Fruit fly (Drosophila melanogaster) whole organism, embryonic: ENCODE results near the gene lute.

Experiments used
- Blimp-1 ChIP-seq: fragments of 200-800 bp; sonication (Bioruptor generic); optimal IDR thresholded peaks from 3 replicates; lab custom pipeline; 2018; ENCODE audit warnings: missing biosample characterization, missing genetic modification characterization, mild to moderate bottlenecking, moderate library complexity, missing genetic modification reagents
- CG1024 ChIP-seq: fragments of 200-800 bp; sonication (Bioruptor generic); IDR thresholded peaks from 2 replicates; pipeline ENCODE4 v1.3.6; 2022; ENCODE audit warnings: missing biosample characterization, missing genetic modification characterization
- CG11504 ChIP-seq: fragments of 200-800 bp; sonication (Bioruptor generic); optimal IDR thresholded peaks from 3 replicates; lab custom pipeline; 2019; ENCODE audit warnings: missing biosample characterization, mild to moderate bottlenecking, missing genetic modification characterization, moderate library complexity
- CG11560 ChIP-seq: fragments of 200-800 bp; sonication (Bioruptor generic); IDR thresholded peaks from 3 replicates; pipeline ENCODE4 v1.3.6; 2022; ENCODE audit warnings: missing biosample characterization, missing genetic modification characterization
- CG12236 ChIP-seq: fragments of 200-800 bp; sonication (Bioruptor generic); optimal IDR thresholded peaks from 2 replicates; lab custom pipeline; 2016; ENCODE audit warnings: missing biosample characterization, missing genetic modification characterization
- CG12391 ChIP-seq: fragments of 200-800 bp; sonication (Bioruptor generic); optimal IDR thresholded peaks from 3 replicates; lab custom pipeline; 2018; ENCODE audit warnings: missing biosample characterization, mild to moderate bottlenecking, missing genetic modification characterization, moderate library complexity
- CG13296 ChIP-seq: fragments of 200-800 bp; sonication (Bioruptor generic); optimal IDR thresholded peaks from 3 replicates; lab custom pipeline; 2018; ENCODE audit warnings: missing biosample characterization, mild to moderate bottlenecking, missing genetic modification characterization
- CG14050 ChIP-seq: fragments of 200-800 bp; sonication (Bioruptor generic); IDR thresholded peaks from 3 replicates; pipeline ENCODE4 v1.3.6; 2022; ENCODE audit warnings: missing biosample characterization, missing genetic modification characterization
- CG14860 ChIP-seq: fragments of 200-800 bp; sonication (Bioruptor generic); IDR thresholded peaks from 3 replicates; pipeline ENCODE4 v1.3.6; 2022; ENCODE audit warnings: missing biosample characterization, missing genetic modification characterization; ENCODE audit not compliant: partially characterized antibody
- CG1529 ChIP-seq: fragments of 200-800 bp; sonication (Bioruptor generic); optimal IDR thresholded peaks from 3 replicates; lab custom pipeline; 2018; ENCODE audit warnings: missing biosample characterization, missing genetic modification characterization
- CG16813 ChIP-seq: fragments of 200-800 bp; sonication (Bioruptor generic); IDR thresholded peaks from 3 replicates; pipeline ENCODE4 v1.3.6; 2022; ENCODE audit warnings: missing biosample characterization, missing genetic modification characterization; ENCODE audit not compliant: partially characterized antibody
- CG17612 ChIP-seq: fragments of 200-800 bp; sonication (Bioruptor generic); IDR thresholded peaks from 2 replicates; pipeline ENCODE4 v1.3.6; 2022; ENCODE audit warnings: missing biosample characterization, missing genetic modification characterization
- CG30020 ChIP-seq: fragments of 200-800 bp; optimal IDR thresholded peaks from 2 replicates; lab custom pipeline; 2019; ENCODE audit warnings: missing biosample characterization, mild to moderate bottlenecking, missing genetic modification characterization, moderate library complexity
- CG33557 ChIP-seq: fragments of 200-800 bp; sonication (Bioruptor generic); optimal IDR thresholded peaks from 2 replicates; lab custom pipeline; 2019; ENCODE audit warnings: missing biosample characterization, mild to moderate bottlenecking, missing genetic modification characterization, moderate library complexity
- CG4282 ChIP-seq: fragments of 200-800 bp; sonication (Bioruptor generic); optimal IDR thresholded peaks from 2 replicates; lab custom pipeline; 2016; ENCODE audit warnings: missing biosample characterization, missing genetic modification characterization
- CG4707 ChIP-seq: fragments of 200-800 bp; sonication (Bioruptor generic); optimal IDR thresholded peaks from 2 replicates; lab custom pipeline; 2018; ENCODE audit warnings: missing biosample characterization, mild to moderate bottlenecking, missing genetic modification characterization, moderate library complexity
- CG4730 ChIP-seq: fragments of 200-800 bp; sonication (Bioruptor generic); IDR thresholded peaks from 2 replicates; pipeline ENCODE4 v1.3.6; 2022; ENCODE audit warnings: missing biosample characterization, missing genetic modification characterization
- CG5245 ChIP-seq: fragments of 200-800 bp; sonication (Bioruptor generic); optimal IDR thresholded peaks from 3 replicates; lab custom pipeline; 2016; ENCODE audit warnings: missing biosample characterization, missing genetic modification characterization
- CG6765 ChIP-seq: fragments of 200-800 bp; sonication (Bioruptor generic); optimal IDR thresholded peaks from 3 replicates; lab custom pipeline; 2017; ENCODE audit warnings: missing biosample characterization, mild to moderate bottlenecking, missing genetic modification characterization
- CG7556 ChIP-seq: fragments of 200-800 bp; sonication (Bioruptor generic); optimal IDR thresholded peaks from 2 replicates; lab custom pipeline; 2017; ENCODE audit warnings: missing biosample characterization, mild to moderate bottlenecking, missing genetic modification characterization
- CG8089 ChIP-seq: fragments of 200-800 bp; sonication (Bioruptor generic); optimal IDR thresholded peaks from 3 replicates; lab custom pipeline; 2016; ENCODE audit warnings: missing biosample characterization, missing genetic modification characterization
- CG9797 ChIP-seq: fragments of 200-800 bp; sonication (Bioruptor generic); optimal IDR thresholded peaks from 3 replicates; lab custom pipeline; 2018; ENCODE audit warnings: missing biosample characterization, mild to moderate bottlenecking, missing genetic modification characterization
- CG9932 ChIP-seq: fragments of 200-800 bp; sonication (Bioruptor generic); IDR thresholded peaks from 2 replicates; pipeline ENCODE4 v1.3.6; 2022; ENCODE audit warnings: missing biosample characterization, missing genetic modification characterization
- CTCF ChIP-seq: fragments of 200-800 bp; sonication (Bioruptor generic); optimal IDR thresholded peaks from 2 replicates; lab custom pipeline; 2017; ENCODE audit warnings: missing biosample characterization, mild to moderate bottlenecking, missing genetic modification characterization, moderate library complexity
- Fer3 ChIP-seq: fragments of 200-800 bp; sonication (Bioruptor generic); optimal IDR thresholded peaks from 2 replicates; lab custom pipeline; 2018; ENCODE audit warnings: missing biosample characterization, mild to moderate bottlenecking, missing genetic modification characterization, moderate library complexity
- GATAe ChIP-seq: fragments of 200-800 bp; sonication (Bioruptor generic); conservative IDR thresholded peaks from 2 replicates; pipeline ENCODE4 v1.3.6; 2022; ENCODE audit warnings: missing biosample characterization, missing genetic modification characterization
- MESR4 ChIP-seq: fragments of 200-800 bp; sonication (Bioruptor generic); optimal IDR thresholded peaks from 2 replicates; lab custom pipeline; 2018; ENCODE audit warnings: missing biosample characterization, mild to moderate bottlenecking, missing genetic modification characterization, moderate library complexity
- Myb ChIP-seq: fragments of 200-800 bp; sonication (Bioruptor generic); optimal IDR thresholded peaks from 2 replicates; lab custom pipeline; 2016; ENCODE audit warnings: missing biosample characterization, missing genetic modification characterization
- NfI ChIP-seq: fragments of 200-800 bp; sonication (Bioruptor generic); optimal IDR thresholded peaks from 3 replicates; lab custom pipeline; 2018; ENCODE audit warnings: missing biosample characterization, mild to moderate bottlenecking, missing genetic modification characterization, moderate library complexity
- Sry-β ChIP-seq: fragments of 200-800 bp; sonication (Bioruptor generic); optimal IDR thresholded peaks from 2 replicates; lab custom pipeline; 2018; ENCODE audit warnings: missing biosample characterization, mild to moderate bottlenecking, missing genetic modification characterization, moderate library complexity
- Taf1 ChIP-seq: fragments of 200-800 bp; sonication (Bioruptor generic); IDR thresholded peaks from 2 replicates; pipeline ENCODE4 v1.3.6; 2022; ENCODE audit warnings: missing biosample characterization, missing genetic modification characterization
- ase ChIP-seq: fragments of 200-800 bp; sonication (Bioruptor generic); IDR thresholded peaks from 3 replicates; pipeline ENCODE4 v1.3.6; 2022; ENCODE audit warnings: missing biosample characterization, missing genetic modification characterization
- bcd ChIP-seq: fragments of 200-800 bp; sonication (Bioruptor generic); optimal IDR thresholded peaks from 2 replicates; lab custom pipeline; 2017; ENCODE audit warnings: missing biosample characterization, mild to moderate bottlenecking, missing genetic modification characterization
- caup ChIP-seq: fragments of 200-800 bp; sonication (Bioruptor generic); optimal IDR thresholded peaks from 3 replicates; lab custom pipeline; 2017; ENCODE audit warnings: missing biosample characterization, mild to moderate bottlenecking, missing genetic modification characterization, moderate library complexity; ENCODE audit not compliant: severe bottlenecking
- crol ChIP-seq: fragments of 200-800 bp; sonication (Bioruptor generic); IDR thresholded peaks from 2 replicates; pipeline ENCODE4 v1.3.6; 2022; ENCODE audit warnings: missing biosample characterization, missing genetic modification characterization
- dan ChIP-seq: fragments of 200-800 bp; sonication (Bioruptor generic); IDR thresholded peaks from 2 replicates; pipeline ENCODE4 v1.3.6; 2022; ENCODE audit warnings: missing biosample characterization, missing genetic modification characterization
- dysf ChIP-seq: fragments of 200-800 bp; sonication (Bioruptor generic); IDR thresholded peaks from 3 replicates; pipeline ENCODE4 v1.3.6; 2022; ENCODE audit warnings: missing biosample characterization, missing genetic modification characterization
- eyg ChIP-seq: fragments of 200-800 bp; sonication (Bioruptor generic); optimal IDR thresholded peaks from 3 replicates; lab custom pipeline; 2016; ENCODE audit warnings: missing biosample characterization, missing genetic modification characterization
- grau ChIP-seq: fragments of 200-800 bp; optimal IDR thresholded peaks from 3 replicates; lab custom pipeline; 2019; ENCODE audit warnings: missing biosample characterization, mild to moderate bottlenecking, missing genetic modification characterization, moderate library complexity
- gsb-n ChIP-seq: fragments of 200-800 bp; sonication (Bioruptor generic); optimal IDR thresholded peaks from 3 replicates; lab custom pipeline; 2018; ENCODE audit warnings: missing biosample characterization, mild to moderate bottlenecking, missing genetic modification characterization
- ham ChIP-seq: fragments of 200-800 bp; sonication (Bioruptor generic); IDR thresholded peaks from 2 replicates; pipeline ENCODE4 v1.3.6; 2022; ENCODE audit warnings: missing biosample characterization, missing genetic modification characterization
- jumu ChIP-seq: fragments of 200-800 bp; sonication (Bioruptor generic); optimal IDR thresholded peaks from 3 replicates; lab custom pipeline; 2016; ENCODE audit warnings: missing biosample characterization, missing genetic modification characterization
- lilli ChIP-seq: fragments of 200-800 bp; sonication (Bioruptor generic); optimal IDR thresholded peaks from 3 replicates; lab custom pipeline; 2016; ENCODE audit warnings: missing biosample characterization, missing genetic modification characterization
- pan ChIP-seq, 4 experiments: fragments of >200 bp in 3 of 4; fragments of 200-800 bp in 1 of 4; sonication (Bioruptor generic) in 1 of 4; optimal IDR thresholded peaks in 3 of 4; IDR thresholded peaks in 1 of 4; 2 replicates each; pipeline versions ENCODE4 v1.3.6 to Lab custom; 2017 to 2022; ENCODE audit warnings: missing biosample characterization in 2 of 4, missing genetic modification characterization in 2 of 4, mixed read lengths in 1 of 4
- pita ChIP-seq: fragments of 200-800 bp; sonication (Bioruptor generic); optimal IDR thresholded peaks from 2 replicates; lab custom pipeline; 2017; ENCODE audit warnings: missing biosample characterization, mild to moderate bottlenecking, missing genetic modification characterization
- schlank ChIP-seq: fragments of 200-800 bp; sonication (Bioruptor generic); optimal IDR thresholded peaks from 2 replicates; lab custom pipeline; 2018; ENCODE audit warnings: missing biosample characterization, mild to moderate bottlenecking, missing genetic modification characterization
- sens-2 ChIP-seq: fragments of 200-800 bp; sonication (Bioruptor generic); IDR thresholded peaks from 2 replicates; pipeline ENCODE4 v1.3.6; 2022; ENCODE audit warnings: missing biosample characterization, missing genetic modification characterization
- sqz ChIP-seq: fragments of 200-800 bp; sonication (Bioruptor generic); optimal IDR thresholded peaks from 3 replicates; lab custom pipeline; 2018; ENCODE audit warnings: missing biosample characterization, mild to moderate bottlenecking, missing genetic modification characterization
- twi ChIP-seq: fragments of 200-800 bp; optimal IDR thresholded peaks from 2 replicates; lab custom pipeline; 2019; ENCODE audit warnings: missing biosample characterization, mild to moderate bottlenecking, missing genetic modification characterization, moderate library complexity
- unc-4 ChIP-seq: fragments of 200-800 bp; sonication (Bioruptor generic); IDR thresholded peaks from 2 replicates; pipeline ENCODE4 v1.3.6; 2022; ENCODE audit warnings: missing biosample characterization, missing genetic modification characterization; ENCODE audit not compliant: partially characterized antibody

The lute gene

DNA sequence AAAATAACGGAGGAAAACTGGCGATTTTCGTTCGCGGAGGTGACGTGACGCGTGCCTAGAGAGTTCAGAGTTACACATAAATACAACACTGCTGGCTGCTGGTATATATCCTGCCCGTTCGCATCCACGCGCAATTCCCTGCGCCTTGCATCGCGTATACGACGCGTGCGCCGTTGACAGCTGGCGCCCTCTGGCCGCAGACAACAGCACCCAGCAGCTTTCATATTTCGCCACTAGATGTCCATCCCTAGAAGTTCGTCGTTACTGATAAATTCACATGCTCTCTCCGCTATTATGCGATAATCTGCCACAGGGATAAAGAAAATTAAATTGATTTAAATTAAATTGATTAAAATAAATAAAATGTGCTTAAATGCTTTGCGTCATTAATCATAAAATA is 22.7 kb downstream of the lute start, which contains the start of gene Sur-8 (continued):
- no peak for TF ChIP-seq twi (tag; lab: Kevin White, UChicago)
- peak; percentile 80 for TF ChIP-seq CG1024 (GFP tag; lab: Robert Waterston, UW)
- peak; percentile 65 for TF ChIP-seq lilli (GFP tag; lab: Kevin White, UChicago)
- TF ChIP-seq sens-2 (GFP tag; lab: Robert Waterston, UW): no peak
- TF ChIP-seq gsb-n (tag; lab: Kevin White, UChicago): no peak
- TF ChIP-seq CG5245 (GFP tag; lab: Kevin White, UChicago): peak; percentile 79
- TF ChIP-seq NfI: peak; percentile 67
- TF ChIP-seq Fer3 (tag; lab: Kevin White, UChicago): peak; percentile 49
- TF ChIP-seq sqz: no peak
- TF ChIP-seq CG12236 (GFP tag; lab: Kevin White, UChicago): no peak
- TF ChIP-seq CG4282 (GFP tag; lab: Kevin White, UChicago): no peak
- TF ChIP-seq CTCF (GFP tag; lab: Kevin White, UChicago): peak; percentile 98
- no peak for TF ChIP-seq schlank (tag; lab: Kevin White, UChicago)
- TF ChIP-seq CG12391 (tag; lab: Kevin White, UChicago): no peak
- TF ChIP-seq CG9797 (GFP tag; lab: Kevin White, UChicago): no peak
- peak; percentile 31 for TF ChIP-seq Blimp-1 (GFP tag; lab: Kevin White, UChicago)
- 0 out of 2 replicates have a peak, but pooled peaks have one; percentile 27 for TF ChIP-seq Taf1 (GFP tag; lab: Robert Waterston, UW)
- no peak for TF ChIP-seq pita (GFP tag; lab: Kevin White, UChicago)
- TF ChIP-seq CG17612: peak; percentile 32; the same call in 1 of the 2 replicates
- no peak for TF ChIP-seq CG13296 (GFP tag; lab: Kevin White, UChicago)
- peak; percentile 82 for TF ChIP-seq CG9932
- TF ChIP-seq CG33557 (GFP tag; lab: Kevin White, UChicago): no peak
- no peak for TF ChIP-seq CG14860
- no peak for TF ChIP-seq CG30020
- no peak for TF ChIP-seq CG1529 (GFP tag; lab: Kevin White, UChicago)
- TF ChIP-seq CG16813 (GFP tag; lab: Robert Waterston, UW): no peak
- peak; percentile 70 for TF ChIP-seq CG11504 (tag; lab: Kevin White, UChicago)
- TF ChIP-seq Myb: peak; percentile 60
- 0 out of 2 replicates have a peak, but pooled peaks have one; percentile 20 for TF ChIP-seq unc-4
- TF ChIP-seq CG14050 (GFP tag; lab: Robert Waterston, UW): peak; percentile 59
- TF ChIP-seq caup (GFP tag; lab: Kevin White, UChicago): peak; percentile 77
- peak; percentile 71 for TF ChIP-seq CG4730
- no peak for TF ChIP-seq MESR4 (GFP tag; lab: Kevin White, UChicago)
- TF ChIP-seq ham (GFP tag; lab: Robert Waterston, UW): no peak; the same call in 1 of the 2 replicates
- TF ChIP-seq grau (tag; lab: Kevin White, UChicago): peak; percentile 63
- peak; percentile 27 for TF ChIP-seq jumu (GFP tag; lab: Kevin White, UChicago)
- no peak for TF ChIP-seq CG7556 (GFP tag; lab: Kevin White, UChicago)
- TF ChIP-seq dysf (GFP tag; lab: Robert Waterston, UW): peak; percentile 76
- TF ChIP-seq pan (optimal IDR thresholded peaks at IDR 0.05; lab: Kevin White, UChicago): no peak
- peak in 1 of 2 experiments; percentile 77 for TF ChIP-seq pan (GFP tag; optimal IDR thresholded peaks at IDR 0.05 in 1 of 2, IDR thresholded peaks at IDR 0.05 in 1 of 2)
- no peak for TF ChIP-seq eyg (GFP tag; lab: Kevin White, UChicago)
- peak; percentile 63 for TF ChIP-seq CG6765 (GFP tag; lab: Kevin White, UChicago)
- TF ChIP-seq CG4707 (GFP tag; lab: Kevin White, UChicago): no peak
- no peak for TF ChIP-seq crol
- no peak for TF ChIP-seq dan (GFP tag; lab: Robert Waterston, UW)
- TF ChIP-seq CG11560: 0 out of 3 replicates have a peak, but pooled peaks have one; percentile 39
- peak; percentile 61; the same call in 2 of the 3 replicates for TF ChIP-seq ase
- TF ChIP-seq bcd (GFP tag; lab: Kevin White, UChicago): peak; percentile 60
- TF ChIP-seq Sry-β (GFP tag; lab: Kevin White, UChicago): no peak
- peak; percentile 53 for TF ChIP-seq CG8089 (GFP tag; lab: Kevin White, UChicago)
- TF ChIP-seq GATAe: 0 out of 2 replicates have a peak, but pooled peaks have one; percentile 27
